Worm (Caenorhabditis elegans) whole organism, L1 larva: ENCODE data around the gene T03F6.3.

Source experiments
- C04F5.9 ChIP-seq: sonication (generic microtip); optimal IDR thresholded peaks from 2 replicates; lab custom pipeline; 2016; ENCODE audit warnings: missing genetic modification characterization, missing compliant biosample characterization
- C16A3.4 ChIP-seq: fragments of 150-350 bp; optimal IDR thresholded peaks from 2 replicates; lab custom pipeline; 2014; ENCODE audit warnings: missing biosample characterization, missing genetic modification characterization
- C34B4.2 ChIP-seq: sonication (generic microtip); optimal IDR thresholded peaks from 2 replicates; lab custom pipeline; 2017; ENCODE audit warnings: mild to moderate bottlenecking, missing genetic modification characterization, missing compliant biosample characterization
- F16B12.6 ChIP-seq: fragments of 150-350 bp; optimal IDR thresholded peaks from 2 replicates; lab custom pipeline; 2014; ENCODE audit warnings: missing biosample characterization, missing genetic modification characterization
- Y116A8C.19 ChIP-seq: sonication (generic microtip); optimal IDR thresholded peaks from 2 replicates; lab custom pipeline; 2016; ENCODE audit warnings: missing compliant biosample characterization, missing genetic modification characterization, borderline replicate concordance
- aly-2 ChIP-seq: fragments of 150-350 bp; optimal IDR thresholded peaks from 2 replicates; lab custom pipeline; 2014; ENCODE audit warnings: missing biosample characterization, missing genetic modification characterization
- ama-1 ChIP-seq: fragments of 150-350 bp; optimal IDR thresholded peaks from 2 replicates; lab custom pipeline; 2014
- blmp-1 ChIP-seq: fragments of 150-350 bp; optimal IDR thresholded peaks from 2 replicates; lab custom pipeline; 2014; ENCODE audit warnings: missing biosample characterization, missing genetic modification characterization
- ceh-63 ChIP-seq: fragments of 200-800 bp; sonication (Bioruptor generic); optimal IDR thresholded peaks from 2 replicates; lab custom pipeline; 2018; ENCODE audit warnings: mild to moderate bottlenecking, missing genetic modification characterization, missing compliant biosample characterization
- ceh-8 ChIP-seq: fragments of 200-800 bp; sonication (Bioruptor generic); optimal IDR thresholded peaks from 2 replicates; lab custom pipeline; 2018; ENCODE audit warnings: mild to moderate bottlenecking, missing genetic modification characterization, moderate library complexity, missing compliant biosample characterization
- ceh-82 ChIP-seq, 3 experiments: fragments of 150-350 bp in 1 of 3; sonication (generic microtip) in 2 of 3; optimal IDR thresholded peaks; 2 replicates each; lab custom pipeline; 2014 to 2017; ENCODE audit warnings: missing biosample characterization in 3 of 3, missing genetic modification characterization in 3 of 3
- ceh-90 ChIP-seq: sonication (generic microtip); optimal IDR thresholded peaks from 2 replicates; lab custom pipeline; 2016; ENCODE audit warnings: missing genetic modification characterization, missing compliant biosample characterization
- ces-1 ChIP-seq: fragments of 150-350 bp; optimal IDR thresholded peaks from 2 replicates; lab custom pipeline; 2014; ENCODE audit warnings: missing biosample characterization, missing genetic modification reagents, missing genetic modification characterization
- dpl-1 ChIP-seq, 3 experiments: fragments of 150-350 bp in 2 of 3; sonication (generic microtip) in 1 of 3; optimal IDR thresholded peaks; 2 replicates each; lab custom pipeline; 2014 to 2017; ENCODE audit warnings: missing biosample characterization in 3 of 3, missing genetic modification characterization in 3 of 3, missing genetic modification reagents in 3 of 3
- efl-1 ChIP-seq, 4 experiments: fragments of 150-350 bp; optimal IDR thresholded peaks in 3 of 4; peaks in 1 of 4; 1 replicate in 1 of 4; 2 replicates in 3 of 4; lab custom pipeline; 2014; ENCODE audit warnings: missing biosample characterization in 2 of 4, missing genetic modification characterization in 2 of 4, missing genetic modification reagents in 2 of 4
- elt-2 ChIP-seq: sonication (generic microtip); optimal IDR thresholded peaks from 2 replicates; lab custom pipeline; 2016; ENCODE audit warnings: missing genetic modification characterization, mild to moderate bottlenecking, inconsistent platforms, missing compliant biosample characterization, missing genetic modification reagents
- fkh-4 ChIP-seq: sonication (generic microtip); optimal IDR thresholded peaks from 2 replicates; lab custom pipeline; 2016; ENCODE audit warnings: missing compliant biosample characterization, missing genetic modification characterization, borderline replicate concordance
- grh-1 ChIP-seq: fragments of 200-800 bp; sonication (Bioruptor generic); IDR thresholded peaks from 2 replicates; pipeline ENCODE4 v1.3.6; 2022; ENCODE audit warnings: missing genetic modification reagents, missing genetic modification characterization, missing compliant biosample characterization
- hlh-4 ChIP-seq: sonication (generic microtip); optimal IDR thresholded peaks from 2 replicates; lab custom pipeline; 2016; ENCODE audit warnings: mild to moderate bottlenecking, missing genetic modification characterization, missing compliant biosample characterization
- hpl-2 ChIP-seq: fragments of 150-350 bp; optimal IDR thresholded peaks from 2 replicates; lab custom pipeline; 2014; ENCODE audit warnings: missing biosample characterization, missing genetic modification reagents, missing genetic modification characterization
- irx-1 ChIP-seq: sonication (generic microtip); optimal IDR thresholded peaks from 2 replicates; lab custom pipeline; 2016; ENCODE audit warnings: missing genetic modification characterization, missing compliant biosample characterization
- lin-14 ChIP-seq: fragments of 200-800 bp; sonication (Bioruptor generic); optimal IDR thresholded peaks from 2 replicates; lab custom pipeline; 2018; ENCODE audit warnings: mild to moderate bottlenecking, missing genetic modification characterization, moderate library complexity, missing compliant biosample characterization
- lin-15B ChIP-seq: fragments of 150-350 bp; sonication (generic microtip); optimal IDR thresholded peaks from 3 replicates; lab custom pipeline; 2014; ENCODE audit warnings: missing biosample characterization, missing genetic modification characterization
- lin-35 ChIP-seq, 2 experiments: fragments of 150-350 bp; optimal IDR thresholded peaks; 2 replicates each; lab custom pipeline; 2014; ENCODE audit warnings: missing biosample characterization in 2 of 2, missing genetic modification characterization in 2 of 2, missing genetic modification reagents in 2 of 2
- lin-39 ChIP-seq: fragments of 150-350 bp; optimal IDR thresholded peaks from 2 replicates; lab custom pipeline; 2014; ENCODE audit warnings: missing biosample characterization, missing genetic modification reagents, missing genetic modification characterization
- lir-3 ChIP-seq: sonication (generic microtip); optimal IDR thresholded peaks from 2 replicates; lab custom pipeline; 2016; ENCODE audit warnings: mild to moderate bottlenecking, missing genetic modification characterization, moderate library complexity, missing compliant biosample characterization; ENCODE audit not compliant: poor library complexity
- lsy-2 ChIP-seq, 2 experiments: fragments of 150-350 bp; optimal IDR thresholded peaks; 2 replicates each; lab custom pipeline; 2014; ENCODE audit warnings: missing biosample characterization in 2 of 2, missing genetic modification characterization in 2 of 2
- mab-9 ChIP-seq: fragments of 200-800 bp; sonication (Bioruptor generic); IDR thresholded peaks from 2 replicates; pipeline ENCODE4 v1.3.6; 2022; ENCODE audit warnings: missing genetic modification reagents, missing genetic modification characterization, missing compliant biosample characterization
- mdl-1 ChIP-seq, 2 experiments: fragments of 150-350 bp; optimal IDR thresholded peaks; 2 replicates each; lab custom pipeline; 2014 to 2017; ENCODE audit warnings: missing biosample characterization in 2 of 2, missing genetic modification characterization in 2 of 2, inconsistent platforms in 1 of 2
- mef-2 ChIP-seq: fragments of 150-350 bp; optimal IDR thresholded peaks from 2 replicates; lab custom pipeline; 2014; ENCODE audit warnings: missing biosample characterization, missing genetic modification characterization
- mep-1 ChIP-seq: fragments of 150-350 bp; optimal IDR thresholded peaks from 2 replicates; lab custom pipeline; 2014; ENCODE audit warnings: missing biosample characterization, missing genetic modification characterization
- nhr-12 ChIP-seq: sonication (generic microtip); optimal IDR thresholded peaks from 2 replicates; lab custom pipeline; 2017; ENCODE audit warnings: missing biosample characterization, missing genetic modification characterization
- nhr-20 ChIP-seq: sonication (generic microtip); optimal IDR thresholded peaks from 2 replicates; lab custom pipeline; 2016; ENCODE audit warnings: mild to moderate bottlenecking, missing genetic modification characterization, missing compliant biosample characterization
- nhr-28 ChIP-seq: fragments of 150-350 bp; optimal IDR thresholded peaks from 2 replicates; lab custom pipeline; 2014; ENCODE audit warnings: missing biosample characterization, missing genetic modification characterization
- nhr-47 ChIP-seq: sonication (generic microtip); optimal IDR thresholded peaks from 2 replicates; lab custom pipeline; 2016; ENCODE audit warnings: mild to moderate bottlenecking, missing genetic modification characterization, moderate library complexity, missing compliant biosample characterization
- nhr-71 ChIP-seq: sonication (generic microtip); optimal IDR thresholded peaks from 2 replicates; lab custom pipeline; 2016; ENCODE audit warnings: mild to moderate bottlenecking, missing genetic modification characterization, moderate library complexity, missing compliant biosample characterization
- nhr-84 ChIP-seq: sonication (generic microtip); optimal IDR thresholded peaks from 2 replicates; lab custom pipeline; 2017; ENCODE audit warnings: missing biosample characterization, missing genetic modification characterization
- nhr-90 ChIP-seq: sonication (generic microtip); optimal IDR thresholded peaks from 2 replicates; lab custom pipeline; 2016; ENCODE audit warnings: mild to moderate bottlenecking, missing genetic modification characterization, missing compliant biosample characterization; ENCODE audit not compliant: poor library complexity
- snpc-4 ChIP-seq: fragments of 150-350 bp; optimal IDR thresholded peaks from 2 replicates; lab custom pipeline; 2014; ENCODE audit warnings: missing biosample characterization, missing genetic modification characterization
- snu-23 ChIP-seq: sonication (generic microtip); optimal IDR thresholded peaks from 2 replicates; lab custom pipeline; 2016; ENCODE audit warnings: missing genetic modification characterization, missing compliant biosample characterization
- sup-37 ChIP-seq: fragments of 200-800 bp; sonication (Bioruptor generic); optimal IDR thresholded peaks from 2 replicates; lab custom pipeline; 2018; ENCODE audit warnings: mild to moderate bottlenecking, missing genetic modification characterization, missing compliant biosample characterization
- swsn-7 ChIP-seq: sonication (generic microtip); optimal IDR thresholded peaks from 2 replicates; lab custom pipeline; 2016; ENCODE audit warnings: missing genetic modification characterization, missing compliant biosample characterization
- tbx-2 ChIP-seq: sonication (generic microtip); optimal IDR thresholded peaks from 2 replicates; lab custom pipeline; 2016; ENCODE audit warnings: missing genetic modification characterization, missing compliant biosample characterization
- unc-30 ChIP-seq: sonication (generic microtip); optimal IDR thresholded peaks from 2 replicates; lab custom pipeline; 2017; ENCODE audit warnings: missing biosample characterization, missing genetic modification characterization
- unc-62 ChIP-seq: fragments of 150-350 bp; optimal IDR thresholded peaks from 2 replicates; lab custom pipeline; 2014; ENCODE audit warnings: missing biosample characterization, missing genetic modification reagents, missing genetic modification characterization
- unc-86 ChIP-seq: sonication (generic microtip); optimal IDR thresholded peaks from 2 replicates; lab custom pipeline; 2016; ENCODE audit warnings: missing genetic modification characterization, missing compliant biosample characterization
- xbp-1 ChIP-seq: sonication (generic microtip); optimal IDR thresholded peaks from 2 replicates; lab custom pipeline; 2016; ENCODE audit warnings: missing genetic modification characterization, missing compliant biosample characterization
- zag-1 ChIP-seq: fragments of 150-350 bp; optimal IDR thresholded peaks from 2 replicates; lab custom pipeline; 2014; ENCODE audit warnings: missing biosample characterization, missing genetic modification characterization
- zip-4 ChIP-seq: fragments of 200-800 bp; sonication (Bioruptor generic); optimal IDR thresholded peaks from 2 replicates; lab custom pipeline; 2018; ENCODE audit warnings: mild to moderate bottlenecking, missing genetic modification characterization, moderate library complexity, missing compliant biosample characterization
- ztf-11 ChIP-seq, 2 experiments: sonication (generic microtip); optimal IDR thresholded peaks; 2 replicates each; lab custom pipeline; 2016 to 2017; ENCODE audit warnings: missing genetic modification characterization in 2 of 2, missing biosample characterization in 1 of 2, missing compliant biosample characterization in 1 of 2

The T03F6.3 gene

DNA sequence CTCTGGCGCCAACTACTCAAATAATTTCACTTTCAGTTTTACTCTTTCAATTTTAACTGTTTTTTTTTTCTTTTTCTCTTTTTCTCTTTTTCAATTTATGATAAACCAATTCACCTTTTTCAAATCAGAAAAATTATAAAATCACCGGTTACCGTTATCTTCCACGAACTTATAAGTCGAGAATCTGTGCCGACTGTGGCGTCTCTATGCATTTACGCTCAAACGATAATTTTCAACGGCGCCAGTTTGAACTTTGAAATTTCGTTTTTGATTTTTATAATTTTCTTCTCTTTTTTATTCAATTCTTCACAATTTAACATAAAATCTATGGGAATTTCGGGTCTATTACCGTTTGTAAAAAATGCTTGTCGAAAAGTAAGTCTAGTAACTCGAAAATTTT is 34.2 kb downstream of the T03F6.3 start, which contains the start of gene exo-1 (continued):
- TF ChIP-seq ztf-11 (tag; optimal IDR thresholded peaks at IDR 0.05; lab: Kevin White, UChicago), result peak in 1 of 2 experiments; percentile 35
- peak; percentile 95 for TF ChIP-seq C16A3.4 (tag; lab: Kevin White, UChicago)
- TF ChIP-seq irx-1 (tag; lab: Kevin White, UChicago), result no peak
- TF ChIP-seq mef-2 (tag; lab: Kevin White, UChicago), result no peak
- TF ChIP-seq lir-3 (tag; lab: Kevin White, UChicago), result peak; percentile 50
- TF ChIP-seq ceh-82 (tag; optimal IDR thresholded peaks at IDR 0.05; lab: Kevin White, UChicago), result peak in 1 of 3 experiments; percentile 37
- no peak for TF ChIP-seq ceh-8 (GFP tag; lab: Kevin White, UChicago)
- TF ChIP-seq F16B12.6 (tag; lab: Kevin White, UChicago), result peak; percentile 65
- no peak for TF ChIP-seq grh-1 (GFP tag; lab: Robert Waterston, UW)
- TF ChIP-seq lin-14, result no peak
- TF ChIP-seq hlh-4 (tag; lab: Kevin White, UChicago), result no peak
- peak; percentile 61 for TF ChIP-seq nhr-71
- TF ChIP-seq unc-86 (tag; lab: Kevin White, UChicago), result no peak
- TF ChIP-seq snpc-4 (tag; lab: Kevin White, UChicago), result no peak
- TF ChIP-seq sup-37, result no peak
- TF ChIP-seq lsy-2 (tag; optimal IDR thresholded peaks at IDR 0.05; lab: Kevin White, UChicago), result peak; percentile 40 to 89
- peak; percentile 43 for TF ChIP-seq nhr-20 (tag; lab: Kevin White, UChicago)
- no peak for TF ChIP-seq Y116A8C.19
- peak; percentile 53 for TF ChIP-seq lin-15B (tag; lab: Kevin White, UChicago)
- TF ChIP-seq lin-39 (tag; lab: Kevin White, UChicago), result no peak
- no peak for TF ChIP-seq ama-1 (lab: Kevin White, UChicago)
- no peak for TF ChIP-seq ceh-63 (GFP tag; lab: Kevin White, UChicago)
- TF ChIP-seq ceh-90 (tag; lab: Kevin White, UChicago), result no peak
- no peak for TF ChIP-seq nhr-84 (tag; lab: Kevin White, UChicago)
- TF ChIP-seq C34B4.2 (tag; lab: Kevin White, UChicago), result no peak
- TF ChIP-seq nhr-90 (tag; lab: Kevin White, UChicago), result peak; percentile 52
- no peak for TF ChIP-seq hpl-2 (GFP tag; lab: Kevin White, UChicago)
- TF ChIP-seq ces-1 (GFP tag; lab: Kevin White, UChicago), result no peak
- no peak for TF ChIP-seq unc-62 (GFP tag; lab: Kevin White, UChicago)
- TF ChIP-seq mdl-1 (tag; optimal IDR thresholded peaks at IDR 0.05; lab: Kevin White, UChicago), result peak in 1 of 2 experiments; percentile 18
- no peak for TF ChIP-seq aly-2 (tag; lab: Kevin White, UChicago)
- TF ChIP-seq zag-1 (tag; lab: Kevin White, UChicago), result no peak
- TF ChIP-seq mab-9 (GFP tag; lab: Robert Waterston, UW), result no peak
- no peak for TF ChIP-seq nhr-28 (tag; lab: Kevin White, UChicago)
- TF ChIP-seq zip-4, result no peak
- peak; percentile 2 for TF ChIP-seq tbx-2 (tag; lab: Kevin White, UChicago)
- TF ChIP-seq C04F5.9 (tag; lab: Kevin White, UChicago), result no peak

DNA sequence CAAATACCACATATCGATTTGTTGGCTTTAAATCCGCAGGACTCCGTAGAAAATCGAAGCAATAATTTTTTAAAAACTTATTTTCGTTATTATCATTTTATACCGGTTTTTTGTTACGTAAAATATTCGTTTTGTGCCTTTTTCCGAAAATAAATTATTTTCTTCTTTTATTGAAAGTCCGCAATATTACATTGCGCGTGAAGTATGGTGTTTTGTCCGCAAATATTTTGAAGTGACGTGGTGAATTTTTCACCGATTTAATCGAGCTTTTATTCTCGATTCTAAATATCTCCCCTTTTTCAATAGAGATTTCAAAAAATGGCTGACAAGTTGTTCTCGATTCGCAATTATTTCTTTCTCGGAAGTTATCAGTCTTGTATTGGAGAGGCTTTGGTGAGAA is 36.8 kb downstream of the T03F6.3 start, which contains the start of gene cope-1:
TSS of gene cope-1 (plus strand) at position 229 of the 400 bp plus-strand sequence.
- peak; percentile 32 for TF ChIP-seq mep-1 (tag; lab: Kevin White, UChicago)
- TF ChIP-seq nhr-47 (tag; lab: Kevin White, UChicago), result peak; percentile 43
- no peak for TF ChIP-seq elt-2 (tag; lab: Kevin White, UChicago)
- no peak for TF ChIP-seq unc-30 (tag; lab: Kevin White, UChicago)
- no peak for TF ChIP-seq ztf-11 (tag; optimal IDR thresholded peaks at IDR 0.05; lab: Kevin White, UChicago)
- peak in 1 of 3 experiments; percentile 14 for TF ChIP-seq ceh-82 (tag; optimal IDR thresholded peaks at IDR 0.05; lab: Kevin White, UChicago)
- no peak for TF ChIP-seq lir-3 (tag; lab: Kevin White, UChicago)
- no peak for TF ChIP-seq nhr-12
- peak; percentile 27 to 61 (median 53) for TF ChIP-seq dpl-1 (GFP tag; optimal IDR thresholded peaks at IDR 0.05; lab: Kevin White, UChicago)
- TF ChIP-seq efl-1 (optimal IDR thresholded peaks at IDR 0.05; lab: Kevin White, UChicago), result peak; percentile 27 to 54
- TF ChIP-seq efl-1 (GFP tag; optimal IDR thresholded peaks at IDR 0.05 in 1 of 2; lab: Kevin White, UChicago), result peak; percentile 61 to 92
- peak; percentile 20 for TF ChIP-seq xbp-1 (tag; lab: Kevin White, UChicago)
- TF ChIP-seq swsn-7, result peak; percentile 11
- no peak for TF ChIP-seq mdl-1 (tag; optimal IDR thresholded peaks at IDR 0.05; lab: Kevin White, UChicago)
- peak; percentile 47 for TF ChIP-seq blmp-1 (tag; lab: Kevin White, UChicago)
- TF ChIP-seq F16B12.6 (tag; lab: Kevin White, UChicago), result peak; percentile 81
- TF ChIP-seq lin-35 (GFP tag; optimal IDR thresholded peaks at IDR 0.05; lab: Kevin White, UChicago), result peak; percentile 49 to 55
- TF ChIP-seq snu-23 (GFP tag; lab: Kevin White, UChicago), result peak; percentile 44
- peak; percentile 30 for TF ChIP-seq nhr-71
- TF ChIP-seq fkh-4 (tag; lab: Kevin White, UChicago), result no peak
- no peak for TF ChIP-seq C04F5.9 (tag; lab: Kevin White, UChicago)
- peak; percentile 22 to 69 for TF ChIP-seq lsy-2 (tag; optimal IDR thresholded peaks at IDR 0.05; lab: Kevin White, UChicago)
- TF ChIP-seq tbx-2 (tag; lab: Kevin White, UChicago), result no peak
